Worm (Caenorhabditis elegans) whole organism, L1 larva: ENCODE results near the gene T01B7.5.

ENCODE experiments used
- C04F5.9 ChIP-seq: sonication (generic microtip); optimal IDR thresholded peaks from 2 replicates; lab custom pipeline; 2016; ENCODE audit warnings: missing genetic modification characterization, missing compliant biosample characterization
- C16A3.4 ChIP-seq: fragments of 150-350 bp; optimal IDR thresholded peaks from 2 replicates; lab custom pipeline; 2014; ENCODE audit warnings: missing biosample characterization, missing genetic modification characterization
- C34B4.2 ChIP-seq: sonication (generic microtip); optimal IDR thresholded peaks from 2 replicates; lab custom pipeline; 2017; ENCODE audit warnings: mild to moderate bottlenecking, missing genetic modification characterization, missing compliant biosample characterization
- aha-1 ChIP-seq: fragments of 150-350 bp; optimal IDR thresholded peaks from 2 replicates; lab custom pipeline; 2014; ENCODE audit warnings: missing biosample characterization, missing genetic modification characterization
- alr-1 ChIP-seq: fragments of 200-800 bp; sonication (Bioruptor generic); optimal IDR thresholded peaks from 2 replicates; lab custom pipeline; 2018; ENCODE audit warnings: borderline replicate concordance, mild to moderate bottlenecking, missing genetic modification characterization, missing compliant biosample characterization
- ama-1 ChIP-seq: fragments of 150-350 bp; optimal IDR thresholded peaks from 2 replicates; lab custom pipeline; 2014
- ceh-63 ChIP-seq: fragments of 200-800 bp; sonication (Bioruptor generic); optimal IDR thresholded peaks from 2 replicates; lab custom pipeline; 2018; ENCODE audit warnings: mild to moderate bottlenecking, missing genetic modification characterization, missing compliant biosample characterization
- ces-1 ChIP-seq: fragments of 150-350 bp; optimal IDR thresholded peaks from 2 replicates; lab custom pipeline; 2014; ENCODE audit warnings: missing biosample characterization, missing genetic modification reagents, missing genetic modification characterization
- dpl-1 ChIP-seq, 3 experiments: fragments of 150-350 bp in 2 of 3; sonication (generic microtip) in 1 of 3; optimal IDR thresholded peaks; 2 replicates each; lab custom pipeline; 2014 to 2017; ENCODE audit warnings: missing biosample characterization in 3 of 3, missing genetic modification characterization in 3 of 3, missing genetic modification reagents in 3 of 3
- dsc-1 ChIP-seq: sonication (generic microtip); optimal IDR thresholded peaks from 2 replicates; lab custom pipeline; 2016; ENCODE audit warnings: mild to moderate bottlenecking, missing genetic modification characterization, missing compliant biosample characterization
- efl-1 ChIP-seq, 4 experiments: fragments of 150-350 bp; optimal IDR thresholded peaks in 3 of 4; peaks in 1 of 4; 1 replicate in 1 of 4; 2 replicates in 3 of 4; lab custom pipeline; 2014; ENCODE audit warnings: missing biosample characterization in 2 of 4, missing genetic modification characterization in 2 of 4, missing genetic modification reagents in 2 of 4
- efl-3 ChIP-seq: fragments of 200-800 bp; sonication (Bioruptor generic); optimal IDR thresholded peaks from 2 replicates; lab custom pipeline; 2018; ENCODE audit warnings: mild to moderate bottlenecking, missing genetic modification characterization, missing compliant biosample characterization
- fkh-8 ChIP-seq: sonication (generic microtip); optimal IDR thresholded peaks from 2 replicates; lab custom pipeline; 2016; ENCODE audit warnings: mild to moderate bottlenecking, missing genetic modification characterization, missing compliant biosample characterization
- fos-1 ChIP-seq: fragments of 150-350 bp; optimal IDR thresholded peaks from 2 replicates; lab custom pipeline; 2014; ENCODE audit warnings: missing biosample characterization, missing genetic modification characterization
- grh-1 ChIP-seq: fragments of 200-800 bp; sonication (Bioruptor generic); IDR thresholded peaks from 2 replicates; pipeline ENCODE4 v1.3.6; 2022; ENCODE audit warnings: missing genetic modification reagents, missing genetic modification characterization, missing compliant biosample characterization
- hlh-4 ChIP-seq: sonication (generic microtip); optimal IDR thresholded peaks from 2 replicates; lab custom pipeline; 2016; ENCODE audit warnings: mild to moderate bottlenecking, missing genetic modification characterization, missing compliant biosample characterization
- hpl-2 ChIP-seq: fragments of 150-350 bp; optimal IDR thresholded peaks from 2 replicates; lab custom pipeline; 2014; ENCODE audit warnings: missing biosample characterization, missing genetic modification reagents, missing genetic modification characterization
- irx-1 ChIP-seq: sonication (generic microtip); optimal IDR thresholded peaks from 2 replicates; lab custom pipeline; 2016; ENCODE audit warnings: missing genetic modification characterization, missing compliant biosample characterization
- lin-13 ChIP-seq: fragments of 150-350 bp; optimal IDR thresholded peaks from 2 replicates; lab custom pipeline; 2014; ENCODE audit warnings: missing biosample characterization, missing genetic modification reagents, missing genetic modification characterization
- lin-14 ChIP-seq: fragments of 200-800 bp; sonication (Bioruptor generic); optimal IDR thresholded peaks from 2 replicates; lab custom pipeline; 2018; ENCODE audit warnings: mild to moderate bottlenecking, missing genetic modification characterization, moderate library complexity, missing compliant biosample characterization
- lin-15B ChIP-seq: fragments of 150-350 bp; sonication (generic microtip); optimal IDR thresholded peaks from 3 replicates; lab custom pipeline; 2014; ENCODE audit warnings: missing biosample characterization, missing genetic modification characterization
- lin-39 ChIP-seq: fragments of 150-350 bp; optimal IDR thresholded peaks from 2 replicates; lab custom pipeline; 2014; ENCODE audit warnings: missing biosample characterization, missing genetic modification reagents, missing genetic modification characterization
- lir-3 ChIP-seq: sonication (generic microtip); optimal IDR thresholded peaks from 2 replicates; lab custom pipeline; 2016; ENCODE audit warnings: mild to moderate bottlenecking, missing genetic modification characterization, moderate library complexity, missing compliant biosample characterization; ENCODE audit not compliant: poor library complexity
- lsy-2 ChIP-seq, 2 experiments: fragments of 150-350 bp; optimal IDR thresholded peaks; 2 replicates each; lab custom pipeline; 2014; ENCODE audit warnings: missing biosample characterization in 2 of 2, missing genetic modification characterization in 2 of 2
- mab-9 ChIP-seq: fragments of 200-800 bp; sonication (Bioruptor generic); IDR thresholded peaks from 2 replicates; pipeline ENCODE4 v1.3.6; 2022; ENCODE audit warnings: missing genetic modification reagents, missing genetic modification characterization, missing compliant biosample characterization
- mdl-1 ChIP-seq, 2 experiments: fragments of 150-350 bp; optimal IDR thresholded peaks; 2 replicates each; lab custom pipeline; 2014 to 2017; ENCODE audit warnings: missing biosample characterization in 2 of 2, missing genetic modification characterization in 2 of 2, inconsistent platforms in 1 of 2
- mef-2 ChIP-seq: fragments of 150-350 bp; optimal IDR thresholded peaks from 2 replicates; lab custom pipeline; 2014; ENCODE audit warnings: missing biosample characterization, missing genetic modification characterization
- nhr-11 ChIP-seq: fragments of 150-350 bp; optimal IDR thresholded peaks from 2 replicates; lab custom pipeline; 2014; ENCODE audit warnings: missing biosample characterization, missing genetic modification characterization
- nhr-12 ChIP-seq: sonication (generic microtip); optimal IDR thresholded peaks from 2 replicates; lab custom pipeline; 2017; ENCODE audit warnings: missing biosample characterization, missing genetic modification characterization
- nhr-20 ChIP-seq: sonication (generic microtip); optimal IDR thresholded peaks from 2 replicates; lab custom pipeline; 2016; ENCODE audit warnings: mild to moderate bottlenecking, missing genetic modification characterization, missing compliant biosample characterization
- nhr-237 ChIP-seq: fragments of 150-350 bp; optimal IDR thresholded peaks from 2 replicates; lab custom pipeline; 2014; ENCODE audit warnings: missing biosample characterization, missing genetic modification characterization
- nhr-28 ChIP-seq: fragments of 150-350 bp; optimal IDR thresholded peaks from 2 replicates; lab custom pipeline; 2014; ENCODE audit warnings: missing biosample characterization, missing genetic modification characterization
- nhr-77 ChIP-seq: fragments of 150-350 bp; optimal IDR thresholded peaks from 2 replicates; lab custom pipeline; 2014; ENCODE audit warnings: missing biosample characterization, missing genetic modification characterization
- nhr-84 ChIP-seq: sonication (generic microtip); optimal IDR thresholded peaks from 2 replicates; lab custom pipeline; 2017; ENCODE audit warnings: missing biosample characterization, missing genetic modification characterization
- nhr-85 ChIP-seq: sonication (generic microtip); peaks from one replicate; lab custom pipeline; 2016; ENCODE audit warnings: missing genetic modification characterization, inconsistent platforms, missing compliant biosample characterization
- pax-3 ChIP-seq: fragments of 200-800 bp; sonication (Bioruptor generic); optimal IDR thresholded peaks from 2 replicates; lab custom pipeline; 2018; ENCODE audit warnings: mild to moderate bottlenecking, missing genetic modification characterization, moderate library complexity, missing compliant biosample characterization
- rnt-1 ChIP-seq: sonication (generic microtip); optimal IDR thresholded peaks from 2 replicates; lab custom pipeline; 2016; ENCODE audit warnings: mild to moderate bottlenecking, missing genetic modification characterization, moderate library complexity, missing compliant biosample characterization
- skn-1 ChIP-seq: fragments of 150-350 bp; optimal IDR thresholded peaks from 2 replicates; lab custom pipeline; 2014; ENCODE audit warnings: missing biosample characterization, missing genetic modification characterization
- snpc-4 ChIP-seq: fragments of 150-350 bp; optimal IDR thresholded peaks from 2 replicates; lab custom pipeline; 2014; ENCODE audit warnings: missing biosample characterization, missing genetic modification characterization
- snu-23 ChIP-seq: sonication (generic microtip); optimal IDR thresholded peaks from 2 replicates; lab custom pipeline; 2016; ENCODE audit warnings: missing genetic modification characterization, missing compliant biosample characterization
- sox-4 ChIP-seq: sonication (generic microtip); optimal IDR thresholded peaks from 2 replicates; lab custom pipeline; 2016; ENCODE audit warnings: missing genetic modification characterization, missing compliant biosample characterization
- sup-37 ChIP-seq: fragments of 200-800 bp; sonication (Bioruptor generic); optimal IDR thresholded peaks from 2 replicates; lab custom pipeline; 2018; ENCODE audit warnings: mild to moderate bottlenecking, missing genetic modification characterization, missing compliant biosample characterization
- swsn-7 ChIP-seq: sonication (generic microtip); optimal IDR thresholded peaks from 2 replicates; lab custom pipeline; 2016; ENCODE audit warnings: missing genetic modification characterization, missing compliant biosample characterization
- tbx-2 ChIP-seq: sonication (generic microtip); optimal IDR thresholded peaks from 2 replicates; lab custom pipeline; 2016; ENCODE audit warnings: missing genetic modification characterization, missing compliant biosample characterization
- unc-130 ChIP-seq: fragments of 150-350 bp; optimal IDR thresholded peaks from 2 replicates; lab custom pipeline; 2017; ENCODE audit warnings: missing biosample characterization, missing genetic modification characterization, inconsistent platforms
- unc-62 ChIP-seq: fragments of 150-350 bp; optimal IDR thresholded peaks from 2 replicates; lab custom pipeline; 2014; ENCODE audit warnings: missing biosample characterization, missing genetic modification reagents, missing genetic modification characterization
- xbp-1 ChIP-seq: sonication (generic microtip); optimal IDR thresholded peaks from 2 replicates; lab custom pipeline; 2016; ENCODE audit warnings: missing genetic modification characterization, missing compliant biosample characterization
- ztf-11 ChIP-seq, 2 experiments: sonication (generic microtip); optimal IDR thresholded peaks; 2 replicates each; lab custom pipeline; 2016 to 2017; ENCODE audit warnings: missing genetic modification characterization in 2 of 2, missing biosample characterization in 1 of 2, missing compliant biosample characterization in 1 of 2
- ztf-4 ChIP-seq: fragments of 150-350 bp; optimal IDR thresholded peaks from 2 replicates; lab custom pipeline; 2014; ENCODE audit warnings: missing biosample characterization, missing genetic modification characterization

The T01B7.5 gene

DNA sequence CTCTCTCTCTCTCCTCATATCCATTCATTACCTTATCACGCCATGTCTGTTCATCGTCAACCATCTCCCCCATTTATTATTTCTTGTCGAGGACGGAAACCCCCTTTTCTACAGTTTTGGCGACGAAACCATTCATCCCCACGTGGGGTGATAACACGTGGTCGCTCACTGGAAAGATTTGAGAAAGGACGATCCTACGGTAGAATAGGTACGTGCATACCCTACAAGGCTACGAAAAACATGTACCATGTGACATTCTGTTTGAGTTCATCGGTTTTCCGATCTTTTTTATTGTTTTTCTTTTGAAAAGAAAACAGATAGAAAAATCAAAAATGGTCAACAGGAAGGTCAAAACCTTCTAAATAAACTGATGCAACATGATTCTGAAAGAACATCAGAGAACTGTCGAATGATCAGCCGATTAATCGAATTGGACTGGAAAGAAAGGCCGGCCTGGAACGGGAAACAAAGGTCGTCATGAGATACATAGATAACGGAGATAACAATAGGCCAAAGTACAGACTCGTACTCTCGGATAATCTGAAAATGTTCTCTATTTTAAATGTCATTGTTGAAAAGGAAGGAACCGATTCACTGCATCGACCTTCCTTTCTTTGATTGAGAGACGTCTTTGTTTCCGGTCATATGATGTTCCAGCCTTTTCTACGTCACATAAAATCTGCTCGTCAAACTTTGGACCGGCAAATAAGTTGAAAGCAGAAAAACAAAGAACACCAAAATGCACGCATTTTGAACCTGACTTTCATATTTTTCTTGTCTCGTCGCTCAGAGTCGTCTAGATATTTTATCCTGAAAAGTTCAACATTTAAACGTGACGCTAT is 25.6 kb downstream of the T01B7.5 start (continued):
- TF ChIP-seq xbp-1 (peak; percentile 58), snu-23 (peak; percentile 87), lin-39 (tag; lab: Kevin White, UChicago) (no peak), nhr-237 (tag; lab: Kevin White, UChicago) (no peak), mef-2 (tag; lab: Kevin White, UChicago) (no peak), C04F5.9 (tag; lab: Kevin White, UChicago) (no peak), nhr-20 (peak; percentile 97), fos-1 (tag; lab: Kevin White, UChicago) (no peak), efl-1 (optimal IDR thresholded peaks at IDR 0.05; lab: Kevin White, UChicago) (peak in 1 of 2 experiments; percentile 10), efl-1 (GFP tag; optimal IDR thresholded peaks at IDR 0.05 in 1 of 2; lab: Kevin White, UChicago) (peak in 1 of 2 experiments; percentile 89), fkh-8 (no peak), rnt-1 (peak; percentile 13), hpl-2 (GFP tag; lab: Kevin White, UChicago) (no peak), C34B4.2 (tag; lab: Kevin White, UChicago) (no peak), nhr-77 (no peak), skn-1 (tag; lab: Kevin White, UChicago) (peak; percentile 53), mdl-1 (tag; optimal IDR thresholded peaks at IDR 0.05; lab: Kevin White, UChicago) (peak in 1 of 2 experiments; percentile 97), ztf-4 (tag; lab: Kevin White, UChicago) (peak; percentile 55), dsc-1 (tag; lab: Kevin White, UChicago) (no peak), efl-3 (GFP tag; lab: Kevin White, UChicago) (no peak), lin-13 (peak; percentile 53), nhr-11 (tag; lab: Kevin White, UChicago) (peak; percentile 70), swsn-7 (tag; lab: Kevin White, UChicago) (peak; percentile 16), alr-1 (tag; lab: Kevin White, UChicago) (no peak), ama-1 (lab: Kevin White, UChicago) (no peak), nhr-84 (no peak), mab-9 (GFP tag; lab: Robert Waterston, UW) (0 out of 2 replicates have a peak, but pooled peaks have one; percentile 49), sup-37 (no peak), nhr-85 (tag; lab: Kevin White, UChicago) (peak; percentile 100), dpl-1 (GFP tag; optimal IDR thresholded peaks at IDR 0.05; lab: Kevin White, UChicago) (peak in 2 of 3 experiments; percentile 19 to 31), lin-14 (peak; percentile 91), pax-3 (tag; lab: Kevin White, UChicago) (no peak), irx-1 (tag; lab: Kevin White, UChicago) (no peak), nhr-12 (tag; lab: Kevin White, UChicago) (no peak), C16A3.4 (tag; lab: Kevin White, UChicago) (peak; percentile 55), ceh-63 (no peak), unc-130 (peak; percentile 81), ces-1 (GFP tag; lab: Kevin White, UChicago) (no peak), lsy-2 (tag; optimal IDR thresholded peaks at IDR 0.05; lab: Kevin White, UChicago) (peak; percentile 51 to 82), hlh-4 (tag; lab: Kevin White, UChicago) (no peak)
- TF ChIP-seq, all 84 proteins: peak for 30

DNA sequence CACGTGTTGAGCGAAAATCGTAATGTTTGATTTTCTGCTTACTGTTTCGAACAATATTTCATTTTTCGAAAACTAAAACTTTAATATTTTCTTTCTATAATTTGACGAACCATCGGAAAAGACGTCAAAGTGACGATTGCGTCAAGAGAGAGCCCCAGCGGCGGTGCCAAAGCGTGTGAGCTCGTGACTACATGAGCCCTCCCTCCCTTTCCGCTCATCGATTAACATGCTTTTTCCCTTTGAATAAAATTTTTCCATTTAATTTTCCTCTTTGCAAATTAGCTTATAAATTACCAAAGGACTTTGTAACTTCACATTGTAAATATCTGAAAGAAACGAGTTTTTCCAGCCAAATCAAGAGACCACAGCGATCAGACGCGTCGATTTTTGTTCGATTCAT is 26.3 kb downstream of the T01B7.5 start:
- no peak for TF ChIP-seq lin-15B
- no peak for TF ChIP-seq C16A3.4 (tag; lab: Kevin White, UChicago)
- TF ChIP-seq unc-62 (GFP tag; lab: Kevin White, UChicago), result no peak
- TF ChIP-seq nhr-28 (tag; lab: Kevin White, UChicago), result no peak
- no peak for TF ChIP-seq ama-1 (lab: Kevin White, UChicago)
- TF ChIP-seq snu-23, result no peak
- no peak for TF ChIP-seq swsn-7 (tag; lab: Kevin White, UChicago)
- no peak for TF ChIP-seq tbx-2 (tag; lab: Kevin White, UChicago)
- TF ChIP-seq nhr-77, result no peak
- TF ChIP-seq aha-1 (tag; lab: Kevin White, UChicago), result no peak
- TF ChIP-seq lin-13, result no peak
- TF ChIP-seq snpc-4 (tag; lab: Kevin White, UChicago), result no peak
- TF ChIP-seq sox-4 (tag; lab: Kevin White, UChicago), result no peak
- no peak for TF ChIP-seq nhr-20
- TF ChIP-seq skn-1 (tag; lab: Kevin White, UChicago), result no peak
- TF ChIP-seq lsy-2 (tag; optimal IDR thresholded peaks at IDR 0.05; lab: Kevin White, UChicago), result peak; percentile 21 to 40
- TF ChIP-seq dsc-1 (tag; lab: Kevin White, UChicago), result no peak
- TF ChIP-seq lir-3 (tag; lab: Kevin White, UChicago), result no peak
- no peak for TF ChIP-seq ztf-11 (tag; optimal IDR thresholded peaks at IDR 0.05; lab: Kevin White, UChicago)
- peak in 1 of 2 experiments; percentile 29 for TF ChIP-seq efl-1 (optimal IDR thresholded peaks at IDR 0.05; lab: Kevin White, UChicago)
- TF ChIP-seq efl-1 (GFP tag; optimal IDR thresholded peaks at IDR 0.05 in 1 of 2; lab: Kevin White, UChicago), result peak in 1 of 2 experiments; percentile 5
- TF ChIP-seq nhr-237 (tag; lab: Kevin White, UChicago), result no peak
- no peak for TF ChIP-seq alr-1 (tag; lab: Kevin White, UChicago)
- TF ChIP-seq grh-1, result no peak
- TF ChIP-seq ces-1 (GFP tag; lab: Kevin White, UChicago), result no peak
- peak; percentile 57 for TF ChIP-seq lin-14
